Worm (Caenorhabditis elegans): ENCODE measurements around the gene csa-1.

ce11 chrII:9277153-9277552, 42.4 kb downstream of the csa-1 start:
- TF ChIP-seq unc-130 (tag; optimal IDR thresholded peaks at IDR 0.05) = no peak
- TF ChIP-seq lin-39 (tag; optimal IDR thresholded peaks at IDR 0.05) = no peak
- no peak for TF ChIP-seq elt-2 (tag; optimal IDR thresholded peaks at IDR 0.05)
- TF ChIP-seq nhr-71 (tag; optimal IDR thresholded peaks at IDR 0.05) = no peak
- no peak for TF ChIP-seq mep-1 (tag; optimal IDR thresholded peaks at IDR 0.05)
- TF ChIP-seq ceh-90 (tag; optimal IDR thresholded peaks at IDR 0.05) = no peak
- TF ChIP-seq nhr-90 (tag; optimal IDR thresholded peaks at IDR 0.05; ENCODE audit: poor library complexity) = no peak
- no peak for TF ChIP-seq mef-2 (tag; optimal IDR thresholded peaks at IDR 0.05)
- TF ChIP-seq fkh-10 (GFP tag; optimal IDR thresholded peaks at IDR 0.05) = no peak
- no peak for TF ChIP-seq ztf-11 (tag; optimal IDR thresholded peaks at IDR 0.05)

All from whole organism, L1 larva.